Fruit fly (Drosophila melanogaster) whole organism, larva: Measurements from ENCODE around the gene fmt.
A peak's percentile ranks its signal among the peaks of the same experiment; 100 is the strongest.
"Not testable (repeated sequence)": the region's sequence is repeated elsewhere in the genome, so short reads cannot be mapped to it uniquely, and the experiment has no call there.

Experiments
- noc ChIP-seq: fragments of 200-800 bp; sonication (Bioruptor generic); optimal IDR thresholded peaks from 3 replicates; lab custom pipeline; 2019; ENCODE audit warnings: missing biosample characterization, mild to moderate bottlenecking, missing genetic modification characterization, moderate library complexity

fmt gene

dm6 chr3L:6162483-6163128 is 11.1 kb downstream of the fmt start, which contains the start of gene Prdm13:
Prdm13 (plus strand) TSS chr3L:6163127.
- TF ChIP-seq noc (tag; lab: Kevin White, UChicago), result no peak

dm6 chr3L:6161997-6162396 is 11.7 kb downstream of the fmt start:
- no peak for TF ChIP-seq noc (tag; lab: Kevin White, UChicago)

- TF ChIP-seq noc (tag; lab: Kevin White, UChicago), result no peak
Measured at dm6 chr3L:6160514-6160913, 13.2 kb downstream of the fmt start, which contains the start of gene Cpr65Az. Cpr65Az (plus strand) TSS chr3L:6160814.

- TF ChIP-seq noc (tag; lab: Kevin White, UChicago), result no peak
Measured at dm6 chr3L:6159863-6160262, 13.8 kb downstream of the fmt start.

dm6 chr3L:6158530-6158929 is 15.2 kb downstream of the fmt start, which contains the start of gene Cpr65Ay:
Cpr65Ay (minus strand) TSS chr3L:6158630.
- TF ChIP-seq noc (tag; lab: Kevin White, UChicago), result no peak

- TF ChIP-seq noc (tag; lab: Kevin White, UChicago), result peak; percentile 15
Measured at dm6 chr3L:6157327-6158032, 16.2 kb downstream of the fmt start, which contains the start of gene CG13297. CG13297 (minus strand) TSS chr3L:6157377.

- TF ChIP-seq noc (tag; lab: Kevin White, UChicago), result no peak
Measured at dm6 chr3L:6154951-6155394, 18.7 kb downstream of the fmt start.

- TF ChIP-seq noc (tag; lab: Kevin White, UChicago), result no peak
Measured at dm6 chr3L:6152531-6152930, 21.1 kb downstream of the fmt start, which contains the start of gene Acp65Aa. Acp65Aa (minus strand) TSS chr3L:6152745.

- TF ChIP-seq noc (tag; lab: Kevin White, UChicago), result not testable (repeated sequence)
Measured at dm6 chr3L:6150757-6151354, 22.8 kb downstream of the fmt start, which contains the start of the genes Cpr65Ax2 and Lcp65Aa. Cpr65Ax2 (minus strand) TSS chr3L:6150857. Lcp65Aa (plus strand) TSS chr3L:6151304.

- not testable (repeated sequence) for TF ChIP-seq noc (tag; lab: Kevin White, UChicago)
Measured at dm6 chr3L:6149248-6149647, 24.4 kb downstream of the fmt start, which contains the start of gene Lcp65Ab1. Lcp65Ab1 (plus strand) TSS chr3L:6149548.

dm6 chr3L:6147887-6148286 is 25.8 kb downstream of the fmt start, which contains the start of gene Cpr65Ax1:
Cpr65Ax1 (minus strand) TSS chr3L:6147987.
- not testable (repeated sequence) for TF ChIP-seq noc (tag; lab: Kevin White, UChicago)

dm6 chr3L:6146374-6146773 is 27.3 kb downstream of the fmt start, which contains the start of gene Lcp65Ab2:
Lcp65Ab2 (plus strand) TSS chr3L:6146674.
- TF ChIP-seq noc (tag; lab: Kevin White, UChicago), result not testable (repeated sequence)

- no peak for TF ChIP-seq noc (tag; lab: Kevin White, UChicago)
Measured at dm6 chr3L:6144769-6145220, 28.9 kb downstream of the fmt start, which contains the start of gene Lcp65Ac. Lcp65Ac (plus strand) TSS chr3L:6144819.

dm6 chr3L:6143188-6143755 is 30.4 kb downstream of the fmt start, which contains the start of gene Lcp65Ad:
Lcp65Ad (plus strand) TSS chr3L:6143395.
- TF ChIP-seq noc (tag; lab: Kevin White, UChicago), result no peak

- no peak for TF ChIP-seq noc (tag; lab: Kevin White, UChicago)
Measured at dm6 chr3L:6142313-6142712, 31.4 kb downstream of the fmt start, which contains the start of gene Cpr65Aw. Cpr65Aw (minus strand) TSS chr3L:6142413.
